Worm (Caenorhabditis elegans): ENCODE results near the gene asm-1.

DNA sequence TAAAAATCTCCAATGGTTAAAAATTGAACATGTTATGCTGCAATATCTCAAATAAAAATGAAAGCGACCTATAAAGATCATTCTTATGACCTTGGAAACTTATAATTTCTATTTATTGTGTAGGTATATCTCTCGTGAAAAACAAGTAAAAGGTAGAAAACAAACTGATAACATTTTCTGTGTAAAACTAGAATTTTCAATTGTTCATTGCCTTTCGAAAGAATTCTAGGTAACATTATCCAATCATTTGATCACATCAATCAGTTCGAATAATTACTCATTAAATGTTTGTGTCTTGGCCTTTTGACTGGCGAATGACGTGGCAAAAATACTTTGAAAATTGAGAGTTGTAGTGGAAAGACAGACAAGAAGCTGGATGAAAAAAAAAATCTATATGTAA is 32.0 kb upstream of the asm-1 start:
- TF ChIP-seq mel-28 (tag; optimal IDR thresholded peaks at IDR 0.05; ENCODE audit: borderline replicate concordance) (no peak), repo-1 (tag; optimal IDR thresholded peaks at IDR 0.05) (no peak), athp-1 (tag; optimal IDR thresholded peaks at IDR 0.05) (no peak), F39B2.1 (GFP tag; IDR thresholded peaks at IDR 0.05) (no peak), F52B5.7 (tag; optimal IDR thresholded peaks at IDR 0.05) (no peak), nhr-80 (tag; optimal IDR thresholded peaks at IDR 0.05) (no peak)

Data from whole organism, young adult.